Fruit fly (Drosophila melanogaster) whole organism, embryonic: ENCODE measurements around the gene Ir87a.

Experiments
- Abd-B ChIP-seq: fragments of 200-800 bp; sonication (Bioruptor generic); optimal IDR thresholded peaks from 2 replicates; lab custom pipeline; 2018; ENCODE audit warnings: missing biosample characterization, mild to moderate bottlenecking, missing genetic modification characterization, moderate library complexity
- Antp ChIP-seq: fragments of 200-800 bp; sonication (Bioruptor generic); optimal IDR thresholded peaks from 3 replicates; lab custom pipeline; 2016; ENCODE audit warnings: missing biosample characterization, missing genetic modification characterization
- B-H2 ChIP-seq: fragments of 200-800 bp; sonication (Bioruptor generic); optimal IDR thresholded peaks from 2 replicates; lab custom pipeline; 2018; ENCODE audit warnings: missing biosample characterization, mild to moderate bottlenecking, missing genetic modification characterization
- Bdp1 ChIP-seq: fragments of 200-800 bp; sonication (Bioruptor generic); optimal IDR thresholded peaks from 3 replicates; lab custom pipeline; 2016; ENCODE audit warnings: missing biosample characterization, missing genetic modification characterization
- C15 ChIP-seq: fragments of 200-800 bp; sonication (Bioruptor generic); IDR thresholded peaks from 3 replicates; pipeline ENCODE4 v1.3.6; 2022; ENCODE audit warnings: missing biosample characterization, missing genetic modification characterization
- CG10959 ChIP-seq: fragments of 200-800 bp; sonication (Bioruptor generic); IDR thresholded peaks from 2 replicates; pipeline ENCODE4 v1.3.6; 2022; ENCODE audit warnings: missing biosample characterization, missing genetic modification characterization
- CG11456 ChIP-seq: fragments of 200-800 bp; sonication (Bioruptor generic); IDR thresholded peaks from 3 replicates; pipeline ENCODE4 v1.3.6; 2022; ENCODE audit warnings: missing biosample characterization, missing genetic modification characterization
- CG11723 ChIP-seq: fragments of 200-800 bp; sonication (Bioruptor generic); optimal IDR thresholded peaks from 2 replicates; lab custom pipeline; 2017; ENCODE audit warnings: missing biosample characterization, mild to moderate bottlenecking, missing genetic modification characterization
- CG12219 ChIP-seq: fragments of 200-800 bp; sonication (Bioruptor generic); optimal IDR thresholded peaks from 3 replicates; lab custom pipeline; 2018; ENCODE audit warnings: missing biosample characterization, mild to moderate bottlenecking, missing genetic modification characterization
- CG12236 ChIP-seq: fragments of 200-800 bp; sonication (Bioruptor generic); optimal IDR thresholded peaks from 2 replicates; lab custom pipeline; 2016; ENCODE audit warnings: missing biosample characterization, missing genetic modification characterization
- CG12744 ChIP-seq: fragments of 200-800 bp; sonication (Bioruptor generic); optimal IDR thresholded peaks from 2 replicates; lab custom pipeline; 2016; ENCODE audit warnings: missing biosample characterization, missing genetic modification characterization
- CG13287 ChIP-seq: fragments of 200-800 bp; sonication (Bioruptor generic); IDR thresholded peaks from 2 replicates; pipeline ENCODE4 v1.3.6; 2022; ENCODE audit warnings: missing biosample characterization, missing genetic modification characterization; ENCODE audit not compliant: partially characterized antibody
- CG14014 ChIP-seq: fragments of 200-800 bp; sonication (Bioruptor generic); IDR thresholded peaks from 2 replicates; pipeline ENCODE4 v1.3.6; 2022; ENCODE audit warnings: missing biosample characterization, missing genetic modification characterization
- CG15601 ChIP-seq: fragments of 200-800 bp; sonication (Bioruptor generic); optimal IDR thresholded peaks from 3 replicates; lab custom pipeline; 2019; ENCODE audit warnings: missing biosample characterization, mild to moderate bottlenecking, missing genetic modification characterization, moderate library complexity
- CG16779 ChIP-seq: fragments of 200-800 bp; sonication (Bioruptor generic); IDR thresholded peaks from 2 replicates; pipeline ENCODE4 v1.3.6; 2022; ENCODE audit warnings: missing biosample characterization, missing genetic modification characterization
- CG17385 ChIP-seq: fragments of 200-800 bp; sonication (Bioruptor generic); optimal IDR thresholded peaks from 3 replicates; lab custom pipeline; 2018; ENCODE audit warnings: missing biosample characterization, mild to moderate bottlenecking, missing genetic modification characterization
- CG17912 ChIP-seq: fragments of 200-800 bp; sonication (Bioruptor generic); optimal IDR thresholded peaks from 2 replicates; lab custom pipeline; 2018; ENCODE audit warnings: missing biosample characterization, mild to moderate bottlenecking, missing genetic modification characterization
- CG18011 ChIP-seq: fragments of 200-800 bp; sonication (Bioruptor generic); optimal IDR thresholded peaks from 2 replicates; lab custom pipeline; 2017; ENCODE audit warnings: missing biosample characterization, missing genetic modification characterization, mild to moderate bottlenecking, moderate library complexity, missing genotype
- CG18599 ChIP-seq: fragments of 200-800 bp; sonication (Bioruptor generic); optimal IDR thresholded peaks from 3 replicates; lab custom pipeline; 2017; ENCODE audit warnings: missing biosample characterization, missing genetic modification characterization, mild to moderate bottlenecking, moderate library complexity, missing genetic modification reagents
- CG2875 ChIP-seq: fragments of 200-800 bp; sonication (Bioruptor generic); optimal IDR thresholded peaks from 2 replicates; lab custom pipeline; 2017; ENCODE audit warnings: missing biosample characterization, mild to moderate bottlenecking, missing genetic modification characterization, missing genetic modification reagents
- CG30431 ChIP-seq: fragments of 200-800 bp; sonication (Bioruptor generic); optimal IDR thresholded peaks from 2 replicates; lab custom pipeline; 2017; ENCODE audit warnings: missing biosample characterization, missing genetic modification characterization
- CG34224 ChIP-seq: fragments of 200-800 bp; sonication (Bioruptor generic); IDR thresholded peaks from 3 replicates; pipeline ENCODE4 v1.3.6; 2022; ENCODE audit warnings: missing biosample characterization, missing genetic modification characterization; ENCODE audit not compliant: partially characterized antibody
- CG3726 ChIP-seq: fragments of 200-800 bp; sonication (Bioruptor generic); IDR thresholded peaks from 3 replicates; pipeline ENCODE4, ENCODE4 v1.3.6; 2022; ENCODE audit warnings: missing biosample characterization, missing genetic modification characterization
- CG3847 ChIP-seq: fragments of 200-800 bp; sonication (Bioruptor generic); IDR thresholded peaks from 2 replicates; pipeline ENCODE4 v1.3.6; 2022; ENCODE audit warnings: missing biosample characterization, missing genetic modification characterization
- CG4707 ChIP-seq: fragments of 200-800 bp; sonication (Bioruptor generic); optimal IDR thresholded peaks from 2 replicates; lab custom pipeline; 2018; ENCODE audit warnings: missing biosample characterization, mild to moderate bottlenecking, missing genetic modification characterization, moderate library complexity
- CG6175 ChIP-seq: fragments of 200-800 bp; sonication (Bioruptor generic); IDR thresholded peaks from 3 replicates; pipeline ENCODE4 v1.3.6; 2022; ENCODE audit warnings: missing biosample characterization, missing genetic modification characterization
- CG7372 ChIP-seq: fragments of 200-800 bp; sonication (Bioruptor generic); IDR thresholded peaks from 2 replicates; pipeline ENCODE4 v1.3.6; 2022; ENCODE audit warnings: missing biosample characterization, missing genetic modification characterization
- CTCF ChIP-seq: fragments of 200-800 bp; sonication (Bioruptor generic); optimal IDR thresholded peaks from 2 replicates; lab custom pipeline; 2017; ENCODE audit warnings: missing biosample characterization, mild to moderate bottlenecking, missing genetic modification characterization, moderate library complexity
- Deaf1 ChIP-seq: fragments of 200-800 bp; optimal IDR thresholded peaks from 3 replicates; lab custom pipeline; 2019; ENCODE audit warnings: missing biosample characterization, mild to moderate bottlenecking, missing genetic modification characterization, moderate library complexity
- HLH3B ChIP-seq: fragments of 200-800 bp; sonication (Bioruptor generic); IDR thresholded peaks from 2 replicates; pipeline ENCODE4 v1.3.6; 2022; ENCODE audit warnings: missing biosample characterization, missing genetic modification characterization
- HLH54F ChIP-seq: fragments of 200-800 bp; sonication (Bioruptor generic); optimal IDR thresholded peaks from 3 replicates; lab custom pipeline; 2016; ENCODE audit warnings: missing biosample characterization, missing genetic modification characterization
- HmgD ChIP-seq: fragments of 200-800 bp; sonication (Bioruptor generic); optimal IDR thresholded peaks from 3 replicates; lab custom pipeline; 2016; ENCODE audit warnings: missing biosample characterization, missing genetic modification characterization
- Kr ChIP-seq: fragments of 200-800 bp; sonication (Bioruptor generic); optimal IDR thresholded peaks from 2 replicates; lab custom pipeline; 2017; ENCODE audit warnings: missing biosample characterization, mild to moderate bottlenecking, missing genetic modification characterization
- Mes4 ChIP-seq: fragments of 200-800 bp; sonication (Bioruptor generic); optimal IDR thresholded peaks from 2 replicates; lab custom pipeline; 2016; ENCODE audit warnings: missing biosample characterization, missing genetic modification characterization
- Oli ChIP-seq: fragments of 200-800 bp; sonication (Bioruptor generic); optimal IDR thresholded peaks from 2 replicates; lab custom pipeline; 2018; ENCODE audit warnings: missing biosample characterization, mild to moderate bottlenecking, missing genetic modification characterization, moderate library complexity
- PHDP ChIP-seq: fragments of 200-800 bp; sonication (Bioruptor generic); optimal IDR thresholded peaks from 3 replicates; lab custom pipeline; 2018; ENCODE audit warnings: missing biosample characterization, mild to moderate bottlenecking, missing genetic modification characterization, moderate library complexity
- Poxn ChIP-seq: fragments of 200-800 bp; sonication (Bioruptor generic); IDR thresholded peaks from 2 replicates; pipeline ENCODE4 v1.3.6; 2022; ENCODE audit warnings: missing biosample characterization, missing genetic modification characterization
- TFAM ChIP-seq: fragments of 200-800 bp; sonication (Bioruptor generic); optimal IDR thresholded peaks from 2 replicates; lab custom pipeline; 2017; ENCODE audit warnings: missing biosample characterization, missing genetic modification characterization, inconsistent platforms
- Xbp1 ChIP-seq: fragments of 200-800 bp; sonication (Bioruptor generic); optimal IDR thresholded peaks from 3 replicates; lab custom pipeline; 2016; ENCODE audit warnings: missing biosample characterization, mild to moderate bottlenecking, missing genetic modification characterization
- abd-A ChIP-seq: fragments of 200-800 bp; sonication (Bioruptor generic); optimal IDR thresholded peaks from 3 replicates; lab custom pipeline; 2019; ENCODE audit warnings: missing biosample characterization, mild to moderate bottlenecking, missing genetic modification characterization, moderate library complexity
- br ChIP-seq: fragments of >200 bp; optimal IDR thresholded peaks from 2 replicates; lab custom pipeline; 2017
- dan ChIP-seq: fragments of 200-800 bp; sonication (Bioruptor generic); IDR thresholded peaks from 2 replicates; pipeline ENCODE4 v1.3.6; 2022; ENCODE audit warnings: missing biosample characterization, missing genetic modification characterization
- dm ChIP-seq: fragments of 200-800 bp; sonication (Bioruptor generic); optimal IDR thresholded peaks from 3 replicates; lab custom pipeline; 2016; ENCODE audit warnings: missing biosample characterization, missing genetic modification characterization
- insv ChIP-seq, 2 experiments: fragments of 200-800 bp; sonication (Bioruptor generic); optimal IDR thresholded peaks; 3 replicates each; lab custom pipeline; 2016 to 2018; ENCODE audit warnings: missing biosample characterization in 2 of 2, missing genetic modification characterization in 2 of 2
- onecut ChIP-seq: fragments of 200-800 bp; sonication (Bioruptor generic); IDR thresholded peaks from 2 replicates; pipeline ENCODE4 v1.3.6; 2022; ENCODE audit warnings: missing biosample characterization, missing genetic modification characterization
- pho ChIP-seq: fragments of 200-800 bp; sonication (Bioruptor generic); optimal IDR thresholded peaks from 2 replicates; lab custom pipeline; 2016; ENCODE audit warnings: missing biosample characterization, missing genetic modification characterization
- ranshi ChIP-seq: fragments of 200-800 bp; sonication (Bioruptor generic); IDR thresholded peaks from 2 replicates; pipeline ENCODE4 v1.3.6; 2022; ENCODE audit warnings: missing biosample characterization, missing genetic modification characterization
- sisA ChIP-seq: fragments of 200-800 bp; sonication (Bioruptor generic); IDR thresholded peaks from 2 replicates; pipeline ENCODE4 v1.3.6; 2022; ENCODE audit warnings: missing biosample characterization, missing genetic modification characterization
- sug ChIP-seq: fragments of 200-800 bp; optimal IDR thresholded peaks from 2 replicates; lab custom pipeline; 2019; ENCODE audit warnings: missing biosample characterization, mild to moderate bottlenecking, missing genetic modification characterization, moderate library complexity
- tgo ChIP-seq: fragments of 200-800 bp; sonication (Bioruptor generic); IDR thresholded peaks from 3 replicates; pipeline ENCODE4 v1.3.6; 2022; ENCODE audit warnings: missing biosample characterization, missing genetic modification characterization
- yki ChIP-seq: fragments of >200 bp; optimal IDR thresholded peaks from 3 replicates; lab custom pipeline; 2018

The Ir87a gene

DNA sequence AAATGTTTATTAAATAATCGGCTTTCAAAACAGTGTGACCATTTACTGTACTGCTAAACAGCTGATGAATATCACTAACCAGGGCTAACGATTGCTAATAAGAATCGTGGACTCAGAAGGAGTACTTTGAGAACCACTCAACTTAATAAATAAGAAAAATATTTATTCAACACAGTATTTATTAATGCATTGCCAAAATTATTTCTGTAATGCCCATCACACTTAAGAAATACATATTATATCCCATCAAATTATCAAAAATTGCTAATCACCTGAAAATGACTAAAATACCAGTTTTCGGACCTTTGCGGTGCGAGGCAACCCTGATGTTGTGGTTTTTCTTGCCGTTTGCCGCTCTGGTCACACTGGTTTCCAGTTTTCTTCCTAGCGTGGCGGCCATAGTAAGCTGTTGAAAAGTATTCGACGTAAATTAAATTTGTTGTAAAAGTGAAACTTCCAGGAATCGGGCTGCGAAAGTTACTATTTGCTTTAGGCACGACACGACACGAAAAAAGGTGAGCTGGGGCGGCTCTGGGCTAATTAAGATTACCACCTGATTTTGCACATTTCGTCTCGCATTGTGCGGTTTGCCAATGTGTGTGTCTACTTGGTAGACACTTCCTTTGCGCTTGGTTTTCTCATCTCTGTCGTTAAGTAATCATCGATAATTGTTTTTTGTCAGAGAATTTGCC, 38.2 kb upstream of the Ir87a start, which contains the start of the genes mRpS21 and Droj2 (continued):
- peak; percentile 49 for TF ChIP-seq HLH54F
- TF ChIP-seq tgo, result 0 out of 3 replicates have a peak, but pooled peaks have one; percentile 17
- no peak for TF ChIP-seq CG11723
- TF ChIP-seq onecut, result no peak
- TF ChIP-seq HmgD (GFP tag; lab: Kevin White, UChicago), result no peak
- TF ChIP-seq CG3847, result peak; percentile 81
- TF ChIP-seq CG17912 (GFP tag; lab: Kevin White, UChicago), result no peak
- peak; percentile 37; the same call in 1 of the 2 replicates for TF ChIP-seq ranshi
- peak; percentile 29 for TF ChIP-seq Bdp1 (GFP tag; lab: Kevin White, UChicago)
- TF ChIP-seq CG2875, result no peak
- no peak for TF ChIP-seq CG34224
- no peak for TF ChIP-seq CG12219
- no peak for TF ChIP-seq CG12236
- peak; percentile 67 for TF ChIP-seq PHDP (tag; lab: Kevin White, UChicago)
- TF ChIP-seq CG18599, result no peak
- no peak for TF ChIP-seq yki
- peak; percentile 48 for TF ChIP-seq CG13287 (GFP tag; lab: Robert Waterston, UW)
- TF ChIP-seq abd-A, result no peak
- 0 out of 3 replicates have a peak, but pooled peaks have one; percentile 32 for TF ChIP-seq CG11456 (GFP tag; lab: Robert Waterston, UW)
- 0 out of 2 replicates have a peak, but pooled peaks have one; percentile 29 for TF ChIP-seq CG7372 (GFP tag; lab: Robert Waterston, UW)
- TF ChIP-seq CG15601 (tag; lab: Kevin White, UChicago), result peak; percentile 70
- no peak for TF ChIP-seq TFAM (GFP tag; lab: Kevin White, UChicago)
- TF ChIP-seq sug (tag; lab: Kevin White, UChicago), result peak; percentile 77
- TF ChIP-seq CG3726, result no peak
- TF ChIP-seq Deaf1, result peak; percentile 21
- no peak for TF ChIP-seq CG30431 (GFP tag; lab: Kevin White, UChicago)
- no peak for TF ChIP-seq dan
- TF ChIP-seq Mes4, result no peak
- no peak for TF ChIP-seq br (lab: Kevin White, UChicago)
- peak; percentile 39 for TF ChIP-seq dm (GFP tag; lab: Kevin White, UChicago)
- no peak for TF ChIP-seq CG16779 (GFP tag; lab: Robert Waterston, UW)
- no peak for TF ChIP-seq Poxn (GFP tag; lab: Robert Waterston, UW)
- no peak for TF ChIP-seq CTCF (GFP tag; lab: Kevin White, UChicago)
- TF ChIP-seq CG12744 (GFP tag; lab: Kevin White, UChicago), result peak; percentile 9
- no peak for TF ChIP-seq CG17385 (GFP tag; lab: Kevin White, UChicago)
- TF ChIP-seq insv (GFP tag; optimal IDR thresholded peaks at IDR 0.05; lab: Kevin White, UChicago), result peak in 1 of 2 experiments; percentile 97
- peak; percentile 52 for TF ChIP-seq Abd-B
- TF ChIP-seq Antp (GFP tag; lab: Kevin White, UChicago), result peak; percentile 26
- no peak for TF ChIP-seq CG6175
- TF ChIP-seq sisA (GFP tag; lab: Robert Waterston, UW), result 0 out of 2 replicates have a peak, but pooled peaks have one; percentile 39
- TF ChIP-seq Xbp1 (GFP tag; lab: Kevin White, UChicago), result peak; percentile 61
- no peak for TF ChIP-seq Kr (GFP tag; lab: Kevin White, UChicago)
- no peak for TF ChIP-seq B-H2 (GFP tag; lab: Kevin White, UChicago)
- TF ChIP-seq C15 (GFP tag; lab: Robert Waterston, UW), result no peak
- TF ChIP-seq Oli (tag; lab: Kevin White, UChicago), result no peak
- no peak for TF ChIP-seq CG10959 (GFP tag; lab: Robert Waterston, UW)
- no peak for TF ChIP-seq CG18011 (GFP tag; lab: Kevin White, UChicago)
- peak; percentile 21; the same call in 1 of the 2 replicates for TF ChIP-seq HLH3B (GFP tag; lab: Robert Waterston, UW)
- no peak for TF ChIP-seq CG4707 (GFP tag; lab: Kevin White, UChicago)
- peak; percentile 66 for TF ChIP-seq pho (GFP tag; lab: Kevin White, UChicago)
- TF ChIP-seq CG14014 (GFP tag; lab: Robert Waterston, UW), result peak; percentile 43; the same call in 1 of the 2 replicates
